Worm (Caenorhabditis elegans) whole organism, L1 larva: Measurements from ENCODE around the gene ins-2.

ENCODE experiments used
- aha-1 ChIP-seq: fragments of 150-350 bp; optimal IDR thresholded peaks from 2 replicates; lab custom pipeline; 2014; ENCODE audit warnings: missing biosample characterization, missing genetic modification characterization
- blmp-1 ChIP-seq: fragments of 150-350 bp; optimal IDR thresholded peaks from 2 replicates; lab custom pipeline; 2014; ENCODE audit warnings: missing biosample characterization, missing genetic modification characterization
- efl-3 ChIP-seq: fragments of 200-800 bp; sonication (Bioruptor generic); optimal IDR thresholded peaks from 2 replicates; lab custom pipeline; 2018; ENCODE audit warnings: mild to moderate bottlenecking, missing genetic modification characterization, missing compliant biosample characterization
- elt-3 ChIP-seq, 6 experiments: fragments of 150-350 bp in 1 of 6; sonication (generic microtip); optimal IDR thresholded peaks; 2 replicates each; lab custom pipeline; 2017 to 2018; ENCODE audit warnings: missing biosample characterization in 6 of 6, missing genetic modification characterization in 6 of 6, inconsistent platforms in 1 of 6
- lin-39 ChIP-seq: fragments of 150-350 bp; optimal IDR thresholded peaks from 2 replicates; lab custom pipeline; 2014; ENCODE audit warnings: missing biosample characterization, missing genetic modification reagents, missing genetic modification characterization
- mep-1 ChIP-seq: fragments of 150-350 bp; optimal IDR thresholded peaks from 2 replicates; lab custom pipeline; 2014; ENCODE audit warnings: missing biosample characterization, missing genetic modification characterization
- snpc-4 ChIP-seq: fragments of 150-350 bp; optimal IDR thresholded peaks from 2 replicates; lab custom pipeline; 2014; ENCODE audit warnings: missing biosample characterization, missing genetic modification characterization
- tlp-1 ChIP-seq: fragments of 150-350 bp; optimal IDR thresholded peaks from 2 replicates; lab custom pipeline; 2014; ENCODE audit warnings: missing biosample characterization, missing genetic modification characterization
- vab-15 ChIP-seq: sonication (generic microtip); optimal IDR thresholded peaks from 2 replicates; lab custom pipeline; 2017; ENCODE audit warnings: missing genotype, mild to moderate bottlenecking, missing genetic modification characterization, missing compliant biosample characterization
- zag-1 ChIP-seq: fragments of 150-350 bp; optimal IDR thresholded peaks from 2 replicates; lab custom pipeline; 2014; ENCODE audit warnings: missing biosample characterization, missing genetic modification characterization
- zip-4 ChIP-seq: fragments of 200-800 bp; sonication (Bioruptor generic); optimal IDR thresholded peaks from 2 replicates; lab custom pipeline; 2018; ENCODE audit warnings: mild to moderate bottlenecking, missing genetic modification characterization, moderate library complexity, missing compliant biosample characterization

DNA sequence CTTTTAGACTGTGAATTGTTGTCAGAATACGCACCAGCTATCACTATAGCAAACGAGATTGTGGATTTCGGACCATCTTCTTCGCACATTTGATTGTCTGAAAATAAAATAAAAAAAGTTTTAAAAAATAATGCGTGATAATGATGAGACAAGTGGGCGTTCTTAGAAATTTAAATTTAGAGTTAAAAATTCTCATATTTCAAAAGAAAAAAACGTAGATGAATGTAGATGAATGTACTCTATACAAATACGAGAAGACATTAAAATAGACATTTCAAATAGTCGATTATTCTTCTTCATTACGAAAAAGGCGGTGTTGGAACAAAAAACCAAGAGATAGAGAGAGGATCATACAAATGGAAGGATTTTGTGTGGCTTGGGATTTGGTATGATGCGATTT, 13.4 kb upstream of the ins-2 start, which contains the start of gene B0034.5:
- no peak for TF ChIP-seq tlp-1 (tag; lab: Kevin White, UChicago)
- no peak for TF ChIP-seq efl-3 (GFP tag; lab: Kevin White, UChicago)
- TF ChIP-seq snpc-4 = no peak
- no peak for TF ChIP-seq lin-39 (tag; lab: Kevin White, UChicago)
- TF ChIP-seq zag-1 = no peak
- no peak for TF ChIP-seq elt-3 (tag; optimal IDR thresholded peaks at IDR 0.05; lab: Kevin White, UChicago)
- TF ChIP-seq aha-1 (tag; lab: Kevin White, UChicago) = no peak
- TF ChIP-seq zip-4 (GFP tag; lab: Kevin White, UChicago) = no peak
- no peak for TF ChIP-seq mep-1 (tag; lab: Kevin White, UChicago)
- no peak for TF ChIP-seq blmp-1 (tag; lab: Kevin White, UChicago)
- no peak for TF ChIP-seq vab-15 (tag; lab: Kevin White, UChicago)
